Fruit fly (Drosophila melanogaster) whole organism, prepupa: ENCODE data around the gene CG7115.

Source experiments
- CG11294 ChIP-seq: fragments of 200-800 bp; sonication (Bioruptor generic); IDR thresholded peaks from 2 replicates; pipeline ENCODE4 v1.3.6; 2022; ENCODE audit warnings: missing biosample characterization, missing genetic modification characterization
- CG11762 ChIP-seq: fragments of 200-800 bp; sonication (Bioruptor generic); optimal IDR thresholded peaks from 3 replicates; lab custom pipeline; 2016; ENCODE audit warnings: missing biosample characterization, missing genetic modification characterization; ENCODE audit not compliant: insufficient read depth
- CG11902 ChIP-seq: fragments of 200-800 bp; sonication (Bioruptor generic); optimal IDR thresholded peaks from 3 replicates; lab custom pipeline; 2016; ENCODE audit warnings: missing biosample characterization, missing genetic modification characterization
- CG15336 ChIP-seq: fragments of 200-800 bp; sonication (Bioruptor generic); IDR thresholded peaks from 2 replicates; pipeline ENCODE4 v1.3.6; 2022; ENCODE audit warnings: missing biosample characterization, missing genetic modification characterization
- CG1621 ChIP-seq: fragments of 200-800 bp; sonication (Bioruptor generic); optimal IDR thresholded peaks from 3 replicates; lab custom pipeline; 2018; ENCODE audit warnings: missing biosample characterization, mild to moderate bottlenecking, missing genetic modification characterization
- CG16779 ChIP-seq: fragments of 200-800 bp; sonication (Bioruptor generic); optimal IDR thresholded peaks from 3 replicates; lab custom pipeline; 2017; ENCODE audit warnings: missing biosample characterization, mild to moderate bottlenecking, missing genetic modification characterization
- CG3032 ChIP-seq: fragments of 200-800 bp; optimal IDR thresholded peaks from 2 replicates; lab custom pipeline; 2019; ENCODE audit warnings: missing biosample characterization, mild to moderate bottlenecking, missing genetic modification characterization, moderate library complexity
- CG32006 ChIP-seq: fragments of 200-800 bp; sonication (Bioruptor generic); optimal IDR thresholded peaks from 3 replicates; lab custom pipeline; 2017; ENCODE audit warnings: missing biosample characterization, mild to moderate bottlenecking, missing genetic modification characterization
- CG4318 ChIP-seq: fragments of 200-800 bp; sonication (Bioruptor generic); optimal IDR thresholded peaks from 3 replicates; lab custom pipeline; 2017; ENCODE audit warnings: missing biosample characterization, mild to moderate bottlenecking, missing genetic modification characterization
- CG6163 ChIP-seq: fragments of 200-800 bp; sonication (Bioruptor generic); IDR thresholded peaks from 3 replicates; pipeline ENCODE4 v1.3.6; 2022; ENCODE audit warnings: missing biosample characterization, missing genetic modification characterization
- CG6276 ChIP-seq: fragments of 200-800 bp; sonication (Bioruptor generic); optimal IDR thresholded peaks from 2 replicates; lab custom pipeline; 2017; ENCODE audit warnings: missing biosample characterization, mild to moderate bottlenecking, missing genetic modification characterization
- CG6792 ChIP-seq: fragments of 200-800 bp; sonication (Bioruptor generic); optimal IDR thresholded peaks from 3 replicates; lab custom pipeline; 2016; ENCODE audit warnings: missing biosample characterization, missing genetic modification characterization
- CG6808 ChIP-seq: fragments of 200-800 bp; sonication (Bioruptor generic); optimal IDR thresholded peaks from 3 replicates; lab custom pipeline; 2017; ENCODE audit warnings: missing biosample characterization, missing genetic modification characterization, mild to moderate bottlenecking, moderate library complexity, missing genetic modification reagents
- CG7368 ChIP-seq: fragments of 200-800 bp; sonication (Bioruptor generic); optimal IDR thresholded peaks from 3 replicates; lab custom pipeline; 2016; ENCODE audit warnings: missing biosample characterization, missing genetic modification characterization
- CG8119 ChIP-seq: fragments of 200-800 bp; sonication (Bioruptor generic); IDR thresholded peaks from 3 replicates; pipeline ENCODE4 v1.3.6; 2022; ENCODE audit warnings: missing biosample characterization, missing genetic modification characterization
- CG8632 ChIP-seq: fragments of 200-800 bp; sonication (Bioruptor generic); optimal IDR thresholded peaks from 3 replicates; lab custom pipeline; 2016; ENCODE audit warnings: missing biosample characterization, missing genetic modification characterization
- Eip78C ChIP-seq: fragments of 200-800 bp; sonication (Bioruptor generic); peaks from one replicate; lab custom pipeline; 2016; ENCODE audit warnings: missing biosample characterization, missing genetic modification characterization
- Eip93F ChIP-seq: fragments of 200-800 bp; sonication (Bioruptor generic); optimal IDR thresholded peaks from 2 replicates; lab custom pipeline; 2016; ENCODE audit warnings: missing biosample characterization, mild to moderate bottlenecking, missing genetic modification characterization
- Gug ChIP-seq: fragments of 200-800 bp; sonication (Bioruptor generic); IDR thresholded peaks from 2 replicates; pipeline ENCODE4 v1.3.6; 2022; ENCODE audit warnings: missing biosample characterization, missing genetic modification characterization
- Lpt ChIP-seq: fragments of 200-800 bp; sonication (Bioruptor generic); optimal IDR thresholded peaks from 3 replicates; lab custom pipeline; 2016; ENCODE audit warnings: missing biosample characterization, missing genetic modification characterization
- OdsH ChIP-seq: fragments of 200-800 bp; sonication (Bioruptor generic); optimal IDR thresholded peaks from 3 replicates; lab custom pipeline; 2016; ENCODE audit warnings: missing biosample characterization, missing genetic modification characterization
- Smox ChIP-seq: fragments of 200-800 bp; sonication (Bioruptor generic); optimal IDR thresholded peaks from 3 replicates; lab custom pipeline; 2016; ENCODE audit warnings: missing biosample characterization, missing genetic modification characterization
- Sox14 ChIP-seq: fragments of 200-800 bp; sonication (Bioruptor generic); optimal IDR thresholded peaks from 3 replicates; lab custom pipeline; 2016; ENCODE audit warnings: missing biosample characterization, missing genetic modification characterization
- Sox15 ChIP-seq: fragments of 200-800 bp; sonication (Bioruptor generic); optimal IDR thresholded peaks from 3 replicates; lab custom pipeline; 2016; ENCODE audit warnings: missing biosample characterization, missing genetic modification characterization
- cyc ChIP-seq: fragments of 200-800 bp; sonication (Bioruptor generic); optimal IDR thresholded peaks from 3 replicates; lab custom pipeline; 2016; ENCODE audit warnings: missing biosample characterization, missing genetic modification characterization
- dsx ChIP-seq: fragments of 200-800 bp; optimal IDR thresholded peaks from 3 replicates; lab custom pipeline; 2019; ENCODE audit warnings: missing biosample characterization, mild to moderate bottlenecking, missing genetic modification characterization, moderate library complexity; ENCODE audit not compliant: poor library complexity, severe bottlenecking
- eg ChIP-seq: fragments of 200-800 bp; sonication (Bioruptor generic); IDR thresholded peaks from 3 replicates; pipeline ENCODE4 v1.3.6; 2022; ENCODE audit warnings: missing biosample characterization, missing genetic modification characterization
- esn ChIP-seq: fragments of 200-800 bp; sonication (Bioruptor generic); optimal IDR thresholded peaks from 2 replicates; lab custom pipeline; 2016; ENCODE audit warnings: missing biosample characterization, mild to moderate bottlenecking, missing genetic modification characterization, moderate library complexity
- fd59A ChIP-seq: fragments of 200-800 bp; sonication (Bioruptor generic); optimal IDR thresholded peaks from 2 replicates; lab custom pipeline; 2017; ENCODE audit warnings: missing biosample characterization, mild to moderate bottlenecking, missing genetic modification characterization, missing genetic modification reagents
- fd85E ChIP-seq: fragments of 200-800 bp; sonication (Bioruptor generic); optimal IDR thresholded peaks from 3 replicates; lab custom pipeline; 2016; ENCODE audit warnings: missing biosample characterization, missing genetic modification characterization
- fkh ChIP-seq: fragments of 200-800 bp; sonication (Bioruptor generic); optimal IDR thresholded peaks from 3 replicates; lab custom pipeline; 2017; ENCODE audit warnings: missing biosample characterization, mild to moderate bottlenecking, missing genetic modification characterization, moderate library complexity
- lz ChIP-seq: fragments of 200-800 bp; sonication (Bioruptor generic); optimal IDR thresholded peaks from 3 replicates; lab custom pipeline; 2016; ENCODE audit warnings: missing biosample characterization, missing genetic modification characterization
- net ChIP-seq: fragments of 200-800 bp; sonication (Bioruptor generic); optimal IDR thresholded peaks from 3 replicates; lab custom pipeline; 2016; ENCODE audit warnings: missing biosample characterization, missing genetic modification characterization
- pdm3 ChIP-seq: fragments of 200-800 bp; sonication (Bioruptor generic); optimal IDR thresholded peaks from 3 replicates; lab custom pipeline; 2016; ENCODE audit warnings: missing biosample characterization, missing genetic modification characterization
- salr ChIP-seq, 2 experiments: fragments of 200-800 bp; sonication (Bioruptor generic); optimal IDR thresholded peaks; 3 replicates each; lab custom pipeline; 2016 to 2018; ENCODE audit warnings: missing biosample characterization in 2 of 2, missing genetic modification characterization in 2 of 2, mild to moderate bottlenecking in 1 of 2
- ss ChIP-seq, 2 experiments: fragments of 200-800 bp; sonication (Bioruptor generic); optimal IDR thresholded peaks; 2 replicates in 1 of 2; 3 replicates in 1 of 2; lab custom pipeline; 2017 to 2018; ENCODE audit warnings: mild to moderate bottlenecking in 2 of 2, missing biosample characterization in 2 of 2, missing genetic modification characterization in 2 of 2, moderate library complexity in 1 of 2
- svp ChIP-seq: fragments of 200-800 bp; sonication (Bioruptor generic); peaks from one replicate; lab custom pipeline; 2016; ENCODE audit warnings: missing biosample characterization, missing genetic modification characterization

CG7115 gene

DNA sequence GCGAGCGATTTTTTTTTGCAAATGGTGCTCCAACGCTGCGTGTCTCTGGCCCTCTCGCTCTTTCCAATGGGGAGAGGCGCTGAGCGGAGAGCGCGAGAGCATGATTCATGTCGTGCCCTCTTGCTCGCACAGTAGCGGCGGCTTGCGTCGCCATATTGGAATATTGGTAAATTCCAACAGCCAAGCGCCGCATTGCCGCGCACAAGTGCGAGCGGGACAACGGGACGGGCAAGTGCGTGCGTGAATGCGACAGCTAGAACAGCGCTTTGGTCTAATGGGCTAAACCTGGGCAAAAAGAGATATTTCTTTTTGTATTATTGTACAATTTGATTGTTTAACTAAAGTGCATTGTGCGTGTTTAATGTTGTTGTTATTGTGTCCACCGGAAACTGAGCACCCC lies 7.3 kb downstream of the CG7115 start (continued):
- TF ChIP-seq CG11294 (no peak), CG6163 (GFP tag; lab: Robert Waterston, UW) (peak; percentile 76), fd59A (GFP tag; lab: Kevin White, UChicago) (no peak), CG1621 (tag; lab: Kevin White, UChicago) (peak; percentile 8), pdm3 (GFP tag; lab: Kevin White, UChicago) (no peak), cyc (GFP tag; lab: Kevin White, UChicago) (no peak), Eip78C (peak; percentile 77), fd85E (GFP tag; lab: Kevin White, UChicago) (no peak), net (GFP tag; lab: Kevin White, UChicago) (peak; percentile 26), ss (GFP tag; optimal IDR thresholded peaks at IDR 0.05; lab: Kevin White, UChicago) (peak; percentile 39 to 59), CG6792 (GFP tag; lab: Kevin White, UChicago) (no peak), Eip93F (GFP tag; lab: Kevin White, UChicago) (no peak), CG3032 (tag; lab: Kevin White, UChicago) (peak; percentile 41), fkh (peak; percentile 88), Sox15 (GFP tag; lab: Kevin White, UChicago) (no peak), CG15336 (GFP tag; lab: Robert Waterston, UW) (peak; percentile 53; the same call in 1 of the 2 replicates), Sox14 (GFP tag; lab: Kevin White, UChicago) (peak; percentile 53), CG32006 (GFP tag; lab: Kevin White, UChicago) (peak; percentile 40), esn (GFP tag; lab: Kevin White, UChicago) (no peak), Gug (GFP tag; lab: Robert Waterston, UW) (peak; percentile 30; the same call in 1 of the 2 replicates)

- TF ChIP-seq Lpt (no peak), CG6276 (GFP tag; lab: Kevin White, UChicago) (peak; percentile 32), CG6163 (GFP tag; lab: Robert Waterston, UW) (peak; percentile 60), CG8632 (GFP tag; lab: Kevin White, UChicago) (no peak), Sox15 (GFP tag; lab: Kevin White, UChicago) (no peak), OdsH (no peak), CG6808 (GFP tag; lab: Kevin White, UChicago) (no peak), fkh (peak; percentile 42), CG11902 (GFP tag; lab: Kevin White, UChicago) (no peak), cyc (GFP tag; lab: Kevin White, UChicago) (no peak), ss (GFP tag; optimal IDR thresholded peaks at IDR 0.05; lab: Kevin White, UChicago) (no peak), lz (GFP tag; lab: Kevin White, UChicago) (no peak), CG11762 (no peak), CG3032 (tag; lab: Kevin White, UChicago) (no peak), CG16779 (no peak), CG15336 (GFP tag; lab: Robert Waterston, UW) (peak; percentile 29; the same call in 1 of the 2 replicates), Smox (GFP tag; lab: Kevin White, UChicago) (no peak), CG8119 (0 out of 3 replicates have a peak, but pooled peaks have one; percentile 27), fd85E (GFP tag; lab: Kevin White, UChicago) (no peak), svp (GFP tag; lab: Kevin White, UChicago) (peak; percentile 53), CG7368 (GFP tag; lab: Kevin White, UChicago) (no peak), salr (GFP tag; optimal IDR thresholded peaks at IDR 0.05; lab: Kevin White, UChicago) (no peak), Eip78C (peak; percentile 66), Sox14 (GFP tag; lab: Kevin White, UChicago) (no peak), CG4318 (GFP tag; lab: Kevin White, UChicago) (no peak), eg (GFP tag; lab: Robert Waterston, UW) (peak; percentile 16; the same call in 1 of the 3 replicates), esn (GFP tag; lab: Kevin White, UChicago) (peak; percentile 20)
These were observed 8.0 kb downstream of the CG7115 start for dm6 chr2L:7828901-7829300.

- no peak for TF ChIP-seq CG11902 (GFP tag; lab: Kevin White, UChicago)
- no peak for TF ChIP-seq CG3032 (tag; lab: Kevin White, UChicago)
- TF ChIP-seq dsx: peak; percentile 28
- TF ChIP-seq Gug (GFP tag; lab: Robert Waterston, UW): no peak
- no peak for TF ChIP-seq Smox (GFP tag; lab: Kevin White, UChicago)
- TF ChIP-seq CG32006 (GFP tag; lab: Kevin White, UChicago): peak; percentile 18
These were observed 12.3 kb downstream of the CG7115 start for dm6 chr2L:7833238-7833637.
